Worm (Caenorhabditis elegans) whole organism, late embryonic: Measurements from ENCODE around the gene slc-17.9.

Source experiments
- K02D7.2 ChIP-seq: sonication (generic microtip); optimal IDR thresholded peaks from 2 replicates; lab custom pipeline; 2017; ENCODE audit warnings: mild to moderate bottlenecking, missing genetic modification characterization, missing compliant biosample characterization
- ahr-1 ChIP-seq: sonication (generic microtip); optimal IDR thresholded peaks from 2 replicates; lab custom pipeline; 2016; ENCODE audit warnings: missing genetic modification characterization, missing compliant biosample characterization
- dmd-4 ChIP-seq: sonication (generic microtip); optimal IDR thresholded peaks from 2 replicates; lab custom pipeline; 2016; ENCODE audit warnings: borderline replicate concordance, missing genetic modification characterization, missing compliant biosample characterization
- nhr-232 ChIP-seq: sonication (generic microtip); optimal IDR thresholded peaks from 2 replicates; lab custom pipeline; 2016; ENCODE audit warnings: missing genetic modification characterization, missing compliant biosample characterization
- pag-3 ChIP-seq: sonication (generic microtip); optimal IDR thresholded peaks from 2 replicates; lab custom pipeline; 2016; ENCODE audit warnings: missing compliant biosample characterization, missing genetic modification characterization, borderline replicate concordance
- unc-55 ChIP-seq: sonication (generic microtip); optimal IDR thresholded peaks from 2 replicates; lab custom pipeline; 2017; ENCODE audit warnings: missing biosample characterization, missing genetic modification reagents, missing genetic modification characterization

ce11 chrX:9782389-9782939 lies 17.7 kb upstream of the slc-17.9 start:
- TF ChIP-seq unc-55 (no peak), nhr-232 (tag; lab: Kevin White, UChicago) (no peak), pag-3 (no peak), dmd-4 (tag; lab: Kevin White, UChicago) (no peak), ahr-1 (no peak), K02D7.2 (tag; lab: Kevin White, UChicago) (no peak)
